Worm (Caenorhabditis elegans): ENCODE measurements around the gene plpp-1.1.
A peak's percentile ranks its signal among the peaks of the same experiment; 100 is the strongest.

Gene plpp-1.1

DNA sequence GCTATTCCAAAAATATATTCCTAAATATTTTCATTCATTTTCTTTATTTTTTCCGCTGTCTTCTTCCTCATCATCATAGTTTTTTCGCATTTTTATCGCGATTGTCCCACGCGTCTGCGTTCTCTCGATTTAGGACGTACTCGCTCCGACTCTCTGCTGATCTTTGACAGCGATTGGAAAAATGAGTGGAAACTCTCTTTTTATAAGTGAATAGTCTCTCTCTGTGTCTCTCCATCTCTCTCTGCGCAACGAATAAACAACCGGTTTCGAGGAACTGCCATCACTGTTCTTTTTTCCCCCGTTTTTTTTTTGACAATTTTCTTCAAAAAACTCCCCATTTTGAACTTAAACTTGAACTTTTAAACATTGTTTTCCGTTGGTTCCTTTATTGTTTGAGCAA, 23.6 kb upstream of the plpp-1.1 start:
- no peak for TF ChIP-seq daf-19 (GFP tag; conservative IDR thresholded peaks at IDR 0.05)
- TF ChIP-seq hlh-11 (tag; optimal IDR thresholded peaks at IDR 0.05) = peak; percentile 62
- TF ChIP-seq snpc-4 (tag; optimal IDR thresholded peaks at IDR 0.05) = no peak
- TF ChIP-seq nhr-28 (tag; optimal IDR thresholded peaks at IDR 0.05) = peak; percentile 64
- TF ChIP-seq egl-43 (GFP tag; IDR thresholded peaks at IDR 0.05) = no peak
- no peak for TF ChIP-seq mxl-3 (GFP tag; optimal IDR thresholded peaks at IDR 0.05)
- no peak for TF ChIP-seq F26F4.8 (GFP tag; conservative IDR thresholded peaks at IDR 0.05)
- no peak for TF ChIP-seq F49E8.2 (tag; optimal IDR thresholded peaks at IDR 0.05; ENCODE audit: borderline replicate concordance)
- no peak for TF ChIP-seq gei-8 (GFP tag; optimal IDR thresholded peaks at IDR 0.05)
- peak; percentile 34; the same call in 1 of the 2 replicates for TF ChIP-seq dmd-6 (GFP tag; IDR thresholded peaks at IDR 0.05)
- TF ChIP-seq F37D6.2 (tag; optimal IDR thresholded peaks at IDR 0.05) = no peak
- TF ChIP-seq ama-1 (optimal IDR thresholded peaks at IDR 0.05) = peak; percentile 15
- TF ChIP-seq lin-1 (GFP tag; IDR thresholded peaks at IDR 0.05) = no peak
- no peak for TF ChIP-seq attf-4 (tag; optimal IDR thresholded peaks at IDR 0.05)
- TF ChIP-seq ztf-7 (tag; optimal IDR thresholded peaks at IDR 0.05) = no peak
- no peak for TF ChIP-seq lin-15B (tag; optimal IDR thresholded peaks at IDR 0.05)
- no peak for TF ChIP-seq rbr-2 (tag; optimal IDR thresholded peaks at IDR 0.05)
- TF ChIP-seq D1046.2 (GFP tag; IDR thresholded peaks at IDR 0.05) = no peak
- no peak for TF ChIP-seq saeg-2 (GFP tag; IDR thresholded peaks at IDR 0.05)
- no peak for TF ChIP-seq nhr-41 (GFP tag; IDR thresholded peaks at IDR 0.05)
- TF ChIP-seq ceh-62 (tag; optimal IDR thresholded peaks at IDR 0.05) = no peak
- TF ChIP-seq vab-7 (GFP tag; IDR thresholded peaks at IDR 0.05) = no peak
- TF ChIP-seq nhr-25 (tag; optimal IDR thresholded peaks at IDR 0.05; ENCODE audit: borderline replicate concordance, insufficient read depth) = peak; percentile 34
- peak; percentile 60 for TF ChIP-seq nhr-48 (tag; optimal IDR thresholded peaks at IDR 0.05)
- TF ChIP-seq nhr-11 (tag; optimal IDR thresholded peaks at IDR 0.05) = no peak
- no peak for TF ChIP-seq mes-2 (tag; optimal IDR thresholded peaks at IDR 0.05; ENCODE audit: poor library complexity, severe bottlenecking)
- no peak for TF ChIP-seq fkh-10 (GFP tag; optimal IDR thresholded peaks at IDR 0.05)
- TF ChIP-seq dmd-8 (GFP tag; IDR thresholded peaks at IDR 0.05) = no peak
- TF ChIP-seq Y75B8A.6 (GFP tag; IDR thresholded peaks at IDR 0.05) = no peak
- no peak for TF ChIP-seq egl-27 (tag; optimal IDR thresholded peaks at IDR 0.05)
- TF ChIP-seq lir-3 (tag; optimal IDR thresholded peaks at IDR 0.05) = no peak
- no peak for TF ChIP-seq daf-12 (tag; optimal IDR thresholded peaks at IDR 0.05)
- no peak for TF ChIP-seq aha-1 (tag)
- no peak for TF ChIP-seq unc-130 (GFP tag; optimal IDR thresholded peaks at IDR 0.05)
- TF ChIP-seq dmd-9 (GFP tag; IDR thresholded peaks at IDR 0.05) = no peak
- TF ChIP-seq lin-29 (GFP tag; IDR thresholded peaks at IDR 0.05) = no peak
- TF ChIP-seq F44E2.7 (GFP tag; IDR thresholded peaks at IDR 0.05) = no peak
- no peak for TF ChIP-seq zfp-2 (tag; optimal IDR thresholded peaks at IDR 0.05)
- no peak for TF ChIP-seq ceh-32 (tag; optimal IDR thresholded peaks at IDR 0.05; ENCODE audit: poor library complexity)
- no peak for TF ChIP-seq nhr-102 (tag; optimal IDR thresholded peaks at IDR 0.05)
- TF ChIP-seq Y5F2A.4 (GFP tag; optimal IDR thresholded peaks at IDR 0.05) = no peak
- TF ChIP-seq T20F7.1 (GFP tag; optimal IDR thresholded peaks at IDR 0.05) = no peak
- 0 out of 2 replicates have a peak, but pooled peaks have one; percentile 36 for TF ChIP-seq tra-1 (GFP tag; IDR thresholded peaks at IDR 0.05)
- no peak for TF ChIP-seq pqm-1 (tag; optimal IDR thresholded peaks at IDR 0.05)
- TF ChIP-seq dve-1 (tag; optimal IDR thresholded peaks at IDR 0.05; ENCODE audit: insufficient read depth) = peak; percentile 48
- TF ChIP-seq pha-4 (GFP tag; IDR thresholded peaks at IDR 0.05) = no peak
- no peak for TF ChIP-seq pha-4 (tag; optimal IDR thresholded peaks at IDR 0.05)
- TF ChIP-seq lin-39 (tag; optimal IDR thresholded peaks at IDR 0.05) = no peak
- peak; percentile 41; the same call in 1 of the 2 replicates for TF ChIP-seq hmg-1.1 (GFP tag; IDR thresholded peaks at IDR 0.05)
- no peak for TF ChIP-seq nhr-111 (GFP tag; optimal IDR thresholded peaks at IDR 0.05)
- no peak for TF ChIP-seq nhr-10 (tag; optimal IDR thresholded peaks at IDR 0.05)
- no peak for TF ChIP-seq ces-1 (GFP tag; optimal IDR thresholded peaks at IDR 0.05)
- TF ChIP-seq nhr-237 (tag; optimal IDR thresholded peaks at IDR 0.05) = no peak
